Fruit fly (Drosophila melanogaster) whole organism, embryonic: Measurements from ENCODE around the gene Ced-12.

Experiments used
- CG11504 ChIP-seq: fragments of 200-800 bp; sonication (Bioruptor generic); optimal IDR thresholded peaks from 3 replicates; lab custom pipeline; 2019; ENCODE audit warnings: missing biosample characterization, mild to moderate bottlenecking, missing genetic modification characterization, moderate library complexity
- CG15269 ChIP-seq: fragments of 200-800 bp; sonication (Bioruptor generic); optimal IDR thresholded peaks from 2 replicates; lab custom pipeline; 2018; ENCODE audit warnings: missing biosample characterization, mild to moderate bottlenecking, missing genetic modification characterization, moderate library complexity
- CG15479 ChIP-seq: fragments of 200-800 bp; sonication (Bioruptor generic); optimal IDR thresholded peaks from 3 replicates; lab custom pipeline; 2019; ENCODE audit warnings: missing biosample characterization, mild to moderate bottlenecking, missing genetic modification characterization, moderate library complexity
- CkIIα-i1 ChIP-seq: fragments of 200-800 bp; sonication (Bioruptor generic); IDR thresholded peaks from 2 replicates; pipeline ENCODE4 v1.3.6; 2022; ENCODE audit warnings: missing biosample characterization, missing genetic modification characterization
- Deaf1 ChIP-seq: fragments of 200-800 bp; optimal IDR thresholded peaks from 3 replicates; lab custom pipeline; 2019; ENCODE audit warnings: missing biosample characterization, mild to moderate bottlenecking, missing genetic modification characterization, moderate library complexity
- ERR ChIP-seq: fragments of 200-800 bp; sonication (Bioruptor generic); optimal IDR thresholded peaks from 2 replicates; lab custom pipeline; 2016; ENCODE audit warnings: missing biosample characterization, missing genetic modification characterization
- Ets65A ChIP-seq: fragments of 200-800 bp; sonication (Bioruptor generic); peaks from one replicate; lab custom pipeline; 2016; ENCODE audit warnings: missing biosample characterization, missing genetic modification characterization
- Jarid2 ChIP-seq: fragments of 200-800 bp; sonication (Bioruptor generic); optimal IDR thresholded peaks from 3 replicates; lab custom pipeline; 2017; ENCODE audit warnings: mild to moderate bottlenecking, missing biosample characterization, missing genetic modification reagents, missing genetic modification characterization
- Opbp ChIP-seq: fragments of 200-800 bp; sonication (Bioruptor generic); IDR thresholded peaks from 3 replicates; pipeline ENCODE4 v1.3.6; 2022; ENCODE audit warnings: missing biosample characterization, missing genetic modification characterization; ENCODE audit not compliant: partially characterized antibody
- Sry-β ChIP-seq: fragments of 200-800 bp; sonication (Bioruptor generic); optimal IDR thresholded peaks from 2 replicates; lab custom pipeline; 2018; ENCODE audit warnings: missing biosample characterization, mild to moderate bottlenecking, missing genetic modification characterization, moderate library complexity
- Trl ChIP-seq, 3 experiments: fragments of >200 bp in 2 of 3; fragments of 200-800 bp in 1 of 3; sonication (Bioruptor generic) in 1 of 3; optimal IDR thresholded peaks; 2 replicates in 1 of 3; 3 replicates in 2 of 3; lab custom pipeline; 2016 to 2017; ENCODE audit warnings: missing biosample characterization in 1 of 3, missing genetic modification characterization in 1 of 3
- abd-A ChIP-seq: fragments of 200-800 bp; sonication (Bioruptor generic); optimal IDR thresholded peaks from 3 replicates; lab custom pipeline; 2019; ENCODE audit warnings: missing biosample characterization, mild to moderate bottlenecking, missing genetic modification characterization, moderate library complexity
- ato ChIP-seq: fragments of 200-800 bp; sonication (Bioruptor generic); IDR thresholded peaks from 2 replicates; pipeline ENCODE4 v1.3.6; 2022; ENCODE audit warnings: missing biosample characterization, missing genetic modification characterization; ENCODE audit not compliant: partially characterized antibody
- schlank ChIP-seq: fragments of 200-800 bp; sonication (Bioruptor generic); optimal IDR thresholded peaks from 2 replicates; lab custom pipeline; 2018; ENCODE audit warnings: missing biosample characterization, mild to moderate bottlenecking, missing genetic modification characterization
- scrt ChIP-seq: fragments of 200-800 bp; sonication (Bioruptor generic); optimal IDR thresholded peaks from 2 replicates; lab custom pipeline; 2018; ENCODE audit warnings: missing biosample characterization, mild to moderate bottlenecking, missing genetic modification characterization, moderate library complexity
- twi ChIP-seq: fragments of 200-800 bp; optimal IDR thresholded peaks from 2 replicates; lab custom pipeline; 2019; ENCODE audit warnings: missing biosample characterization, mild to moderate bottlenecking, missing genetic modification characterization, moderate library complexity
- unpg ChIP-seq: fragments of 200-800 bp; sonication (Bioruptor generic); optimal IDR thresholded peaks from 3 replicates; lab custom pipeline; 2018; ENCODE audit warnings: missing biosample characterization, mild to moderate bottlenecking, missing genetic modification characterization, moderate library complexity

Gene Ced-12

DNA sequence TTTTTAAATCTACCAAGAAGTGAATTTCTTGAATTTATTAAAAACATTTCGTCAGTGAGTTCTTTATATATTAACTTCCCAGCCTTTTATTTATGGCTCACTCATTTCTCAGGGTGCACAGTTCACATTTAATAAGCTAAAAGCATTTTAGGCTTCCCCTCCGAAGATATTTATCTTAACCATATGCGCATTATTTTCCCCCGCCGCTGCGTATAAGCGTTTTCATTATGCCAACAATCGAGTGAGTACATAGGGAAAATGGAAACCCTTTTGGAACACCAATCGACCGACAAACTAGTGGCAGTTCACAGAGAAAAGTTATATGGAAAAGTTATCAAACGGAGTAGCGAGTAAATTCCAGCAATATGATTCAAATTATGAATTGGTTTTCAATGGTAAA is 40.1 kb downstream of the Ced-12 start, which contains the start of gene Gr33a (continued):
- TF ChIP-seq Sry-β (GFP tag; lab: Kevin White, UChicago) (no peak), schlank (tag; lab: Kevin White, UChicago) (no peak), Ets65A (GFP tag; lab: Kevin White, UChicago) (no peak), unpg (GFP tag; lab: Kevin White, UChicago) (no peak), CkIIα-i1 (GFP tag; lab: Robert Waterston, UW) (no peak)

DNA sequence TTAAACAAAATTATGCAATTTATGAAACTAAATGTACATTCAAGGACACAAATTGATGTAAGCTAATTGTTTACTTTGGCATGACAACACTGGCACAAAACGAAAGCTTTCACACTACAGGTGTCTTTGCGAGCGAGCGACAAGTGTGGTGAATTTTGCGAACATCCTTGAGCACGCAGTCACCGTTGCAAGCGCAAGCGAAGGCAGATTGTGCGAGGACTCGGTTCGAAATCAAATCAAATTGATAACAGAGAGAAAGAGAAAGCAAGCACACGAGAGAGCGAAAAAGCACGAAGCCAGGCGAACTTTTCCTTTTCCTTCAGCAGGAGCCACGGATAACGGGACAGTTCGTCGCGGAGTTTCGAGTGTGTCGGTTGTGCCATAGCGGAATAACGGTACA is 44.8 kb downstream of the Ced-12 start, which contains the start of gene CG31760:
TSS of gene CG31760 (plus strand) at position 342 of the 400 bp plus-strand sequence.
- TF ChIP-seq Opbp = no peak
- peak; percentile 7 for TF ChIP-seq Jarid2 (GFP tag; lab: Kevin White, UChicago)
- no peak for TF ChIP-seq ERR (GFP tag; lab: Kevin White, UChicago)
- TF ChIP-seq abd-A (tag; lab: Kevin White, UChicago) = peak; percentile 47
- peak; percentile 2 to 33 for TF ChIP-seq Trl (optimal IDR thresholded peaks at IDR 0.05; lab: Kevin White, UChicago)
- TF ChIP-seq Trl (GFP tag; optimal IDR thresholded peaks at IDR 0.05; lab: Kevin White, UChicago) = no peak
- peak; percentile 56 for TF ChIP-seq CG15479 (GFP tag; lab: Kevin White, UChicago)
- TF ChIP-seq Deaf1 (tag; lab: Kevin White, UChicago) = peak; percentile 96
- TF ChIP-seq ato (GFP tag; lab: Robert Waterston, UW) = no peak
- TF ChIP-seq CG11504 = peak; percentile 84
- TF ChIP-seq scrt (GFP tag; lab: Kevin White, UChicago) = peak; percentile 91
- peak; percentile 4 for TF ChIP-seq twi
- TF ChIP-seq CG15269 = no peak
